Fruit fly (Drosophila melanogaster) Kc167 (cell line): ENCODE results near the gene Lcp65Ab2.

Experiments
- Myc ChIP-seq: fragments of >200 bp; optimal IDR thresholded peaks from 2 replicates; lab custom pipeline; 2017; ENCODE audit warnings: missing external identifiers
- Sin3A ChIP-seq: fragments of >200 bp; optimal IDR thresholded peaks from 2 replicates; lab custom pipeline; 2018; ENCODE audit warnings: missing external identifiers
- insv ChIP-seq: fragments of >200 bp; optimal IDR thresholded peaks from 3 replicates; lab custom pipeline; 2018; ENCODE audit warnings: missing external identifiers
- psq ChIP-seq: fragments of >200 bp; optimal IDR thresholded peaks from 2 replicates; lab custom pipeline; 2017; ENCODE audit warnings: missing external identifiers
- ttk ChIP-seq: sonication (Bioruptor generic); optimal IDR thresholded peaks from 2 replicates; lab custom pipeline; 2017; ENCODE audit warnings: missing external identifiers

dm6 chr3L:6124616-6125408 is 21.7 kb upstream of the Lcp65Ab2 start:
- TF ChIP-seq Myc (lab: Kevin White, UChicago) (no peak), psq (lab: Kevin White, UChicago) (no peak), insv (lab: Kevin White, UChicago) (no peak), Sin3A (lab: Kevin White, UChicago) (no peak), ttk (lab: Kevin White, UChicago) (no peak)
